Fruit fly (Drosophila melanogaster) whole organism, embryonic: Measurements from ENCODE around the gene CG5928.

Experiments used
- Adf1 ChIP-seq: fragments of 200-800 bp; sonication (Bioruptor generic); IDR thresholded peaks from 2 replicates; pipeline ENCODE4 v1.3.6; 2022; ENCODE audit warnings: missing biosample characterization, missing genetic modification characterization
- Aef1 ChIP-seq: fragments of 200-800 bp; sonication (Bioruptor generic); IDR thresholded peaks from 3 replicates; pipeline ENCODE4 v1.3.6; 2022; ENCODE audit warnings: missing biosample characterization, missing genetic modification characterization
- CG10565 ChIP-seq: fragments of 200-800 bp; sonication (Bioruptor generic); optimal IDR thresholded peaks from 3 replicates; lab custom pipeline; 2016; ENCODE audit warnings: missing biosample characterization, mild to moderate bottlenecking, missing genetic modification characterization
- CG10979 ChIP-seq: fragments of 200-800 bp; sonication (Bioruptor generic); optimal IDR thresholded peaks from 2 replicates; lab custom pipeline; 2018; ENCODE audit warnings: missing biosample characterization, mild to moderate bottlenecking, missing genetic modification characterization, moderate library complexity
- CG11696 ChIP-seq: fragments of 200-800 bp; sonication (Bioruptor generic); IDR thresholded peaks from 2 replicates; pipeline ENCODE4 v1.3.6; 2022; ENCODE audit warnings: missing biosample characterization, missing genetic modification characterization
- CG12391 ChIP-seq: fragments of 200-800 bp; sonication (Bioruptor generic); optimal IDR thresholded peaks from 3 replicates; lab custom pipeline; 2018; ENCODE audit warnings: missing biosample characterization, mild to moderate bottlenecking, missing genetic modification characterization, moderate library complexity
- CG12942 ChIP-seq: fragments of 200-800 bp; sonication (Bioruptor generic); optimal IDR thresholded peaks from 3 replicates; lab custom pipeline; 2016; ENCODE audit warnings: missing biosample characterization, missing genetic modification characterization
- CG14667 ChIP-seq: fragments of 200-800 bp; sonication (Bioruptor generic); IDR thresholded peaks from 2 replicates; pipeline ENCODE4 v1.3.6; 2022; ENCODE audit warnings: missing biosample characterization, missing genetic modification characterization
- CG15011 ChIP-seq: fragments of 200-800 bp; sonication (Bioruptor generic); optimal IDR thresholded peaks from 3 replicates; lab custom pipeline; 2018; ENCODE audit warnings: missing biosample characterization, mild to moderate bottlenecking, missing genetic modification characterization
- CG1603 ChIP-seq: fragments of 200-800 bp; sonication (Bioruptor generic); optimal IDR thresholded peaks from 2 replicates; lab custom pipeline; 2019; ENCODE audit warnings: missing biosample characterization, mild to moderate bottlenecking, missing genetic modification characterization, moderate library complexity
- CG16863 ChIP-seq: fragments of 200-800 bp; sonication (Bioruptor generic); optimal IDR thresholded peaks from 3 replicates; lab custom pipeline; 2016; ENCODE audit warnings: missing biosample characterization, missing genetic modification characterization
- CG17385 ChIP-seq: fragments of 200-800 bp; sonication (Bioruptor generic); optimal IDR thresholded peaks from 3 replicates; lab custom pipeline; 2018; ENCODE audit warnings: missing biosample characterization, mild to moderate bottlenecking, missing genetic modification characterization
- CG17612 ChIP-seq: fragments of 200-800 bp; sonication (Bioruptor generic); IDR thresholded peaks from 2 replicates; pipeline ENCODE4 v1.3.6; 2022; ENCODE audit warnings: missing biosample characterization, missing genetic modification characterization
- CG18011 ChIP-seq: fragments of 200-800 bp; sonication (Bioruptor generic); optimal IDR thresholded peaks from 2 replicates; lab custom pipeline; 2017; ENCODE audit warnings: missing biosample characterization, missing genetic modification characterization, mild to moderate bottlenecking, moderate library complexity, missing genotype
- CG18262 ChIP-seq: fragments of 200-800 bp; optimal IDR thresholded peaks from 3 replicates; lab custom pipeline; 2019; ENCODE audit warnings: missing biosample characterization, mild to moderate bottlenecking, missing genetic modification characterization, moderate library complexity
- CG18476 ChIP-seq: fragments of 200-800 bp; sonication (Bioruptor generic); optimal IDR thresholded peaks from 2 replicates; lab custom pipeline; 2016; ENCODE audit warnings: missing biosample characterization, mild to moderate bottlenecking, missing genetic modification characterization
- CG2120 ChIP-seq: fragments of 200-800 bp; sonication (Bioruptor generic); optimal IDR thresholded peaks from 3 replicates; lab custom pipeline; 2016; ENCODE audit warnings: missing biosample characterization, missing genetic modification characterization
- CG2202 ChIP-seq: fragments of 200-800 bp; sonication (Bioruptor generic); optimal IDR thresholded peaks from 2 replicates; lab custom pipeline; 2018; ENCODE audit warnings: missing biosample characterization, mild to moderate bottlenecking, missing genetic modification characterization
- CG4328 ChIP-seq: fragments of 200-800 bp; sonication (Bioruptor generic); optimal IDR thresholded peaks from 3 replicates; lab custom pipeline; 2017; ENCODE audit warnings: missing biosample characterization, missing genetic modification reagents, missing genetic modification characterization
- CG6654 ChIP-seq: fragments of 200-800 bp; sonication (Bioruptor generic); optimal IDR thresholded peaks from 2 replicates; lab custom pipeline; 2017; ENCODE audit warnings: missing biosample characterization, mild to moderate bottlenecking, missing genetic modification characterization
- CG7372 ChIP-seq: fragments of 200-800 bp; sonication (Bioruptor generic); IDR thresholded peaks from 2 replicates; pipeline ENCODE4 v1.3.6; 2022; ENCODE audit warnings: missing biosample characterization, missing genetic modification characterization
- CG7745 ChIP-seq: fragments of 200-800 bp; sonication (Bioruptor generic); optimal IDR thresholded peaks from 2 replicates; lab custom pipeline; 2018; ENCODE audit warnings: missing biosample characterization, mild to moderate bottlenecking, missing genetic modification characterization, moderate library complexity
- CG7987 ChIP-seq: fragments of 200-800 bp; sonication (Bioruptor generic); optimal IDR thresholded peaks from 2 replicates; lab custom pipeline; 2018; ENCODE audit warnings: missing biosample characterization, mild to moderate bottlenecking, missing genetic modification characterization, moderate library complexity
- CG8924 ChIP-seq: fragments of 200-800 bp; optimal IDR thresholded peaks from 3 replicates; lab custom pipeline; 2019; ENCODE audit warnings: missing biosample characterization, mild to moderate bottlenecking, missing genetic modification characterization, moderate library complexity
- CG9437 ChIP-seq: fragments of 200-800 bp; sonication (Bioruptor generic); optimal IDR thresholded peaks from 2 replicates; lab custom pipeline; 2018; ENCODE audit warnings: missing biosample characterization, mild to moderate bottlenecking, missing genetic modification characterization
- CG9727 ChIP-seq: fragments of 200-800 bp; sonication (Bioruptor generic); optimal IDR thresholded peaks from 3 replicates; lab custom pipeline; 2017; ENCODE audit warnings: missing biosample characterization, mild to moderate bottlenecking, missing genetic modification characterization
- CG9797 ChIP-seq: fragments of 200-800 bp; sonication (Bioruptor generic); optimal IDR thresholded peaks from 3 replicates; lab custom pipeline; 2018; ENCODE audit warnings: missing biosample characterization, mild to moderate bottlenecking, missing genetic modification characterization
- CG9932 ChIP-seq: fragments of 200-800 bp; sonication (Bioruptor generic); IDR thresholded peaks from 2 replicates; pipeline ENCODE4 v1.3.6; 2022; ENCODE audit warnings: missing biosample characterization, missing genetic modification characterization
- Deaf1 ChIP-seq: fragments of 200-800 bp; optimal IDR thresholded peaks from 3 replicates; lab custom pipeline; 2019; ENCODE audit warnings: missing biosample characterization, mild to moderate bottlenecking, missing genetic modification characterization, moderate library complexity
- Dfd ChIP-seq, 2 experiments: fragments of >200 bp; optimal IDR thresholded peaks; 2 replicates each; lab custom pipeline; 2017; ENCODE audit warnings: missing biosample characterization in 2 of 2, missing genetic modification characterization in 2 of 2
- Dip3 ChIP-seq: fragments of 200-800 bp; sonication (Bioruptor generic); optimal IDR thresholded peaks from 3 replicates; lab custom pipeline; 2016; ENCODE audit warnings: missing biosample characterization, missing genetic modification characterization
- E2f2 ChIP-seq: fragments of 200-800 bp; sonication (Bioruptor generic); IDR thresholded peaks from 2 replicates; pipeline ENCODE4 v1.3.6; 2022; ENCODE audit warnings: missing biosample characterization, missing genetic modification characterization
- Ets97D ChIP-seq: fragments of 200-800 bp; sonication (Bioruptor generic); optimal IDR thresholded peaks from 3 replicates; lab custom pipeline; 2016; ENCODE audit warnings: missing biosample characterization, missing genetic modification characterization
- HLH4C ChIP-seq: fragments of 200-800 bp; sonication (Bioruptor generic); IDR thresholded peaks from 3 replicates; pipeline ENCODE4 v1.3.6; 2022; ENCODE audit warnings: missing biosample characterization, missing genetic modification characterization; ENCODE audit not compliant: partially characterized antibody
- Hey ChIP-seq: fragments of 200-800 bp; sonication (Bioruptor generic); optimal IDR thresholded peaks from 3 replicates; lab custom pipeline; 2018; ENCODE audit warnings: missing biosample characterization, mild to moderate bottlenecking, missing genetic modification characterization
- HmgZ ChIP-seq: fragments of 200-800 bp; sonication (Bioruptor generic); optimal IDR thresholded peaks from 2 replicates; lab custom pipeline; 2018; ENCODE audit warnings: missing biosample characterization, mild to moderate bottlenecking, missing genetic modification characterization
- Mad ChIP-seq: fragments of 200-800 bp; sonication (Bioruptor generic); optimal IDR thresholded peaks from 2 replicates; lab custom pipeline; 2016; ENCODE audit warnings: missing biosample characterization, missing genetic modification characterization
- Max ChIP-seq: fragments of 200-800 bp; sonication (Bioruptor generic); optimal IDR thresholded peaks from 2 replicates; lab custom pipeline; 2016; ENCODE audit warnings: missing biosample characterization, mild to moderate bottlenecking, missing genetic modification characterization
- Poxn ChIP-seq: fragments of 200-800 bp; sonication (Bioruptor generic); IDR thresholded peaks from 2 replicates; pipeline ENCODE4 v1.3.6; 2022; ENCODE audit warnings: missing biosample characterization, missing genetic modification characterization
- Sox102F ChIP-seq: fragments of 200-800 bp; sonication (Bioruptor generic); optimal IDR thresholded peaks from 2 replicates; lab custom pipeline; 2018; ENCODE audit warnings: missing biosample characterization, mild to moderate bottlenecking, missing genetic modification characterization, moderate library complexity
- br ChIP-seq: fragments of >200 bp; optimal IDR thresholded peaks from 2 replicates; lab custom pipeline; 2017
- dimm ChIP-seq: fragments of 200-800 bp; sonication (Bioruptor generic); IDR thresholded peaks from 2 replicates; pipeline ENCODE4 v1.3.6; 2022; ENCODE audit warnings: missing biosample characterization, missing genetic modification characterization
- gcm ChIP-seq: fragments of 200-800 bp; sonication (Bioruptor generic); optimal IDR thresholded peaks from 2 replicates; lab custom pipeline; 2019; ENCODE audit warnings: missing biosample characterization, mild to moderate bottlenecking, missing genetic modification characterization, moderate library complexity
- lbe ChIP-seq: fragments of 200-800 bp; sonication (Bioruptor generic); optimal IDR thresholded peaks from 2 replicates; lab custom pipeline; 2016; ENCODE audit warnings: missing biosample characterization, mild to moderate bottlenecking, missing genetic modification characterization
- pros ChIP-seq: fragments of 200-800 bp; sonication (Bioruptor generic); optimal IDR thresholded peaks from 3 replicates; lab custom pipeline; 2019; ENCODE audit warnings: missing biosample characterization, mild to moderate bottlenecking, missing genetic modification characterization, moderate library complexity
- slp2 ChIP-seq: fragments of 200-800 bp; sonication (Bioruptor generic); optimal IDR thresholded peaks from 2 replicates; lab custom pipeline; 2016; ENCODE audit warnings: missing biosample characterization, missing genetic modification characterization
- stc ChIP-seq: fragments of 200-800 bp; sonication (Bioruptor generic); IDR thresholded peaks from 2 replicates; pipeline ENCODE4 v1.3.6; 2022; ENCODE audit warnings: missing biosample characterization, missing genetic modification characterization
- tap ChIP-seq: fragments of 200-800 bp; optimal IDR thresholded peaks from 3 replicates; lab custom pipeline; 2019; ENCODE audit warnings: missing biosample characterization, mild to moderate bottlenecking, missing genetic modification characterization, moderate library complexity
- tin ChIP-seq: fragments of 200-800 bp; sonication (Bioruptor generic); optimal IDR thresholded peaks from 3 replicates; lab custom pipeline; 2016; ENCODE audit warnings: missing biosample characterization, missing genetic modification characterization
- tx ChIP-seq: fragments of 200-800 bp; sonication (Bioruptor generic); optimal IDR thresholded peaks from 2 replicates; lab custom pipeline; 2016; ENCODE audit warnings: missing biosample characterization, missing genetic modification characterization
- vvl ChIP-seq: fragments of 200-800 bp; sonication (Bioruptor generic); IDR thresholded peaks from 2 replicates; pipeline ENCODE4 v1.3.6; 2022; ENCODE audit warnings: missing biosample characterization, missing genetic modification characterization

The CG5928 gene

DNA sequence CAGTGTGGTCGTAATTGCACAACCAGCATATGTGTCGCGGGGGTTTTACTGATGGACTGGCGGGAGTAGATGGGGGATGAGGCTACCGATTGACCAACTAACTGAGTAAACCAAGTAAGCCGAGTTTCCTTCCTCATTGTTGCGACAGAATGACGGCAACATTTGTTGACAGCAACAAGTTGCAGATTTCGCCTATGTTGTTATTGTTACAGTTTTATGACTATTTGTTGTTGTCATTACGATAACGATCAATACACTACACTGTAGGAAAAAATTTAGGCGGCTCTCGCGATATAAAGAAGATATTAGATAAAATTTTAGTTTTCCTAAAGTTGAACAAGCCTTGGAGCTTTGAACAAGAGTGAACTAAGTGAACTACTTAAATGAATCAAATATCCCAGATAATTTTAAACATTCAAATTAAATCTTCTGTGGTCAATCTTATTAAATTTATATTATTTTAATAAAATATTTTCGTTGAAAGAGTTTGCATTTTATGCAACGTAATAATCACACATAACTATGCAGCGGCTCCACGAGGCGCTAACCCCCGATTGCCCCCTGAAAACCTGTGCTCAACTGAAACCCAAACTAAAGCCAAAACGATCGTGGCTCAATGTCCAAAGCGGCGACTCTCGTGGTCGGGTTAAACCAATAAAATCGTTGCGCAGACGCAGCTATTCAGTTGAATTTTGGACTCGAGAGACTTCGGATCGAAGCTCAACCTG, at the start of gene CG5928:
Gene CG5928 (plus strand): TSS at position 678 of the 728 bp plus-strand sequence.
- TF ChIP-seq CG7372 (GFP tag; lab: Robert Waterston, UW) (no peak), dimm (GFP tag; lab: Robert Waterston, UW) (no peak), CG7987 (GFP tag; lab: Kevin White, UChicago) (no peak), Adf1 (GFP tag; lab: Robert Waterston, UW) (no peak), CG6654 (peak; percentile 3), Sox102F (GFP tag; lab: Kevin White, UChicago) (peak; percentile 48), CG14667 (GFP tag; lab: Robert Waterston, UW) (no peak), CG1603 (no peak), CG10979 (tag; lab: Kevin White, UChicago) (peak; percentile 30), CG16863 (GFP tag; lab: Kevin White, UChicago) (no peak), Max (peak; percentile 8), tap (tag; lab: Kevin White, UChicago) (peak; percentile 52), Ets97D (GFP tag; lab: Kevin White, UChicago) (no peak), CG7745 (tag; lab: Kevin White, UChicago) (no peak), E2f2 (GFP tag; lab: Robert Waterston, UW) (no peak), CG10565 (no peak), tin (GFP tag; lab: Kevin White, UChicago) (peak; percentile 3), CG18262 (tag; lab: Kevin White, UChicago) (peak; percentile 40), CG9797 (GFP tag; lab: Kevin White, UChicago) (no peak), Deaf1 (tag; lab: Kevin White, UChicago) (peak; percentile 35), Dfd (GFP tag; optimal IDR thresholded peaks at IDR 0.05; lab: Kevin White, UChicago) (no peak), CG2202 (tag; lab: Kevin White, UChicago) (no peak), Poxn (GFP tag; lab: Robert Waterston, UW) (no peak), CG18476 (GFP tag; lab: Kevin White, UChicago) (peak; percentile 13), CG17385 (GFP tag; lab: Kevin White, UChicago) (peak; percentile 23), Aef1 (GFP tag; lab: Robert Waterston, UW) (no peak; the same call in 2 of the 3 replicates), CG15011 (GFP tag; lab: Kevin White, UChicago) (no peak), Dip3 (GFP tag; lab: Kevin White, UChicago) (no peak), CG11696 (GFP tag; lab: Robert Waterston, UW) (no peak), Mad (no peak), CG18011 (GFP tag; lab: Kevin White, UChicago) (no peak), CG9437 (GFP tag; lab: Kevin White, UChicago) (peak; percentile 15), CG2120 (no peak), CG12391 (tag; lab: Kevin White, UChicago) (peak; percentile 29), CG8924 (tag; lab: Kevin White, UChicago) (peak; percentile 25), vvl (GFP tag; lab: Robert Waterston, UW) (no peak), HmgZ (no peak), HLH4C (GFP tag; lab: Robert Waterston, UW) (no peak), CG17612 (no peak), stc (peak; percentile 52; the same call in 1 of the 2 replicates), gcm (GFP tag; lab: Kevin White, UChicago) (no peak), tx (GFP tag; lab: Kevin White, UChicago) (no peak), CG12942 (GFP tag; lab: Kevin White, UChicago) (no peak), pros (GFP tag; lab: Kevin White, UChicago) (no peak), CG9727 (no peak), lbe (GFP tag; lab: Kevin White, UChicago) (no peak), Hey (tag; lab: Kevin White, UChicago) (no peak), slp2 (GFP tag; lab: Kevin White, UChicago) (no peak), CG9932 (GFP tag; lab: Robert Waterston, UW) (no peak), br (lab: Kevin White, UChicago) (no peak), CG4328 (GFP tag; lab: Kevin White, UChicago) (no peak)
